Fruit fly (Drosophila melanogaster) whole organism, adult: ENCODE data around the gene Elovl7.

Experiments used
- CG11617 ChIP-seq: fragments of 200-800 bp; sonication (Bioruptor generic); optimal IDR thresholded peaks from 2 replicates; lab custom pipeline; 2017; ENCODE audit warnings: mild to moderate bottlenecking, missing biosample characterization, missing genetic modification reagents, missing genetic modification characterization
- CG12768 ChIP-seq: fragments of 200-800 bp; sonication (Bioruptor generic); optimal IDR thresholded peaks from 2 replicates; lab custom pipeline; 2017; ENCODE audit warnings: missing biosample characterization, missing genetic modification characterization, mild to moderate bottlenecking, moderate library complexity, missing genetic modification reagents
- CG14711 ChIP-seq: fragments of 200-800 bp; sonication (Bioruptor generic); optimal IDR thresholded peaks from 2 replicates; lab custom pipeline; 2018; ENCODE audit warnings: missing biosample characterization, mild to moderate bottlenecking, missing genetic modification characterization, moderate library complexity
- CG1620 ChIP-seq: fragments of 200-800 bp; sonication (Bioruptor generic); optimal IDR thresholded peaks from 2 replicates; lab custom pipeline; 2016; ENCODE audit warnings: missing biosample characterization, missing genetic modification characterization
- CG33017 ChIP-seq: fragments of 200-800 bp; sonication (Bioruptor generic); optimal IDR thresholded peaks from 2 replicates; lab custom pipeline; 2018; ENCODE audit warnings: missing biosample characterization, mild to moderate bottlenecking, missing genetic modification characterization, moderate library complexity
- CG5204 ChIP-seq: fragments of 200-800 bp; sonication (Bioruptor generic); optimal IDR thresholded peaks from 2 replicates; lab custom pipeline; 2016; ENCODE audit warnings: missing biosample characterization, missing genetic modification characterization
- CG7045 ChIP-seq: fragments of 200-800 bp; sonication (Bioruptor generic); optimal IDR thresholded peaks from 2 replicates; lab custom pipeline; 2017; ENCODE audit warnings: missing biosample characterization, mild to moderate bottlenecking, missing genetic modification characterization
- CG7101 ChIP-seq: fragments of 200-800 bp; sonication (Bioruptor generic); optimal IDR thresholded peaks from 2 replicates; lab custom pipeline; 2018; ENCODE audit warnings: missing biosample characterization, mild to moderate bottlenecking, missing genetic modification characterization, moderate library complexity
- Clk ChIP-seq: fragments of 200-800 bp; sonication (Bioruptor generic); optimal IDR thresholded peaks from 2 replicates; lab custom pipeline; 2017; ENCODE audit warnings: missing biosample characterization, missing genetic modification characterization
- Crg-1 ChIP-seq: fragments of 200-800 bp; sonication (Bioruptor generic); optimal IDR thresholded peaks from 2 replicates; lab custom pipeline; 2016; ENCODE audit warnings: missing biosample characterization, missing genetic modification characterization
- Hr96 ChIP-seq: fragments of 200-800 bp; sonication (Bioruptor generic); optimal IDR thresholded peaks from 2 replicates; lab custom pipeline; 2016; ENCODE audit warnings: missing biosample characterization, missing genetic modification characterization
- Mnt ChIP-seq: fragments of 200-800 bp; sonication (Bioruptor generic); optimal IDR thresholded peaks from 2 replicates; lab custom pipeline; 2016; ENCODE audit warnings: missing biosample characterization, mild to moderate bottlenecking, missing genetic modification characterization
- bab1 ChIP-seq: fragments of 200-800 bp; sonication (Bioruptor generic); optimal IDR thresholded peaks from 3 replicates; lab custom pipeline; 2019; ENCODE audit warnings: missing biosample characterization, mild to moderate bottlenecking, missing genetic modification characterization, moderate library complexity
- cic ChIP-seq: fragments of 200-800 bp; sonication (Bioruptor generic); optimal IDR thresholded peaks from 2 replicates; lab custom pipeline; 2017; ENCODE audit warnings: missing biosample characterization, mild to moderate bottlenecking, missing genetic modification characterization, moderate library complexity
- cnc ChIP-seq, 2 experiments: fragments of >200 bp; optimal IDR thresholded peaks; 2 replicates each; lab custom pipeline; 2017
- kay ChIP-seq: fragments of 200-800 bp; sonication (Bioruptor generic); peaks from one replicate; lab custom pipeline; 2016; ENCODE audit warnings: missing biosample characterization, missing genetic modification characterization, borderline replicate concordance
- ovo ChIP-seq: fragments of 200-800 bp; sonication (Bioruptor generic); optimal IDR thresholded peaks from 2 replicates; lab custom pipeline; 2016; ENCODE audit warnings: missing biosample characterization, missing genetic modification characterization
- pad ChIP-seq: fragments of 200-800 bp; sonication (Bioruptor generic); optimal IDR thresholded peaks from 3 replicates; lab custom pipeline; 2017; ENCODE audit warnings: missing biosample characterization, missing genetic modification characterization, mild to moderate bottlenecking, moderate library complexity, missing genetic modification reagents
- tj ChIP-seq: fragments of 200-800 bp; sonication (Bioruptor generic); optimal IDR thresholded peaks from 3 replicates; lab custom pipeline; 2017; ENCODE audit warnings: missing biosample characterization, mild to moderate bottlenecking, missing genetic modification characterization, moderate library complexity
- toe ChIP-seq: fragments of 200-800 bp; sonication (Bioruptor generic); optimal IDR thresholded peaks from 2 replicates; lab custom pipeline; 2016; ENCODE audit warnings: missing biosample characterization, missing genetic modification characterization

Elovl7 gene

DNA sequence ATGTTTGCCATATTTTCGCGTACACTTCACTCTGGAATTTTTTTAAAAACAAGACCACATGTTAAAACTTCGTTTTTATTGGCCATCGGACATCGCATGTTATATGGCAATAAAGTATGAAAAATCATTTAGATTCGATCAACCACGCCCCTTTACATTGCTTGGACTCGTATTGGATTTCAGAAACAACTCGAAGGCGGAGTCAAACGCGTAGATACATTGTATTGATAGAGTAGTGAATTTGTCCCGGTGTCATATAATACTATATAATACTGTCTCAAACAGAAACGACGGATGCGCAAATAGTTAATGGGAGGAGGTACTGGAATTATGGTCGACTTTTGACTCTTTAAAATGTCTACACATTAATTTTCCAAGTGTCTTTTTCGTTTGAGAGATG, 34.3 kb downstream of the Elovl7 start:
- TF ChIP-seq CG12768 (GFP tag; lab: Kevin White, UChicago) (no peak), CG14711 (tag; lab: Kevin White, UChicago) (no peak), kay (no peak), Clk (GFP tag; lab: Kevin White, UChicago) (no peak), cic (no peak)

- TF ChIP-seq Clk (GFP tag; lab: Kevin White, UChicago) = no peak
- TF ChIP-seq kay = no peak
- no peak for TF ChIP-seq ovo (GFP tag; lab: Kevin White, UChicago)
- no peak for TF ChIP-seq Hr96 (GFP tag; lab: Kevin White, UChicago)
- TF ChIP-seq Mnt = no peak
- no peak for TF ChIP-seq CG14711 (tag; lab: Kevin White, UChicago)
- TF ChIP-seq CG7101 = no peak
- no peak for TF ChIP-seq Crg-1 (GFP tag; lab: Kevin White, UChicago)
- no peak for TF ChIP-seq CG1620 (GFP tag; lab: Kevin White, UChicago)
- no peak for TF ChIP-seq CG12768 (GFP tag; lab: Kevin White, UChicago)
- no peak for TF ChIP-seq CG11617
- TF ChIP-seq tj (GFP tag; lab: Kevin White, UChicago) = no peak
- no peak for TF ChIP-seq CG33017 (tag; lab: Kevin White, UChicago)
- no peak for TF ChIP-seq pad
- no peak for TF ChIP-seq toe (GFP tag; lab: Kevin White, UChicago)
- TF ChIP-seq CG5204 (GFP tag; lab: Kevin White, UChicago) = no peak
- TF ChIP-seq CG7045 = no peak
- TF ChIP-seq bab1 (GFP tag; lab: Kevin White, UChicago) = no peak
Measured at dm6 chr3R:7957008-7957407, 38.6 kb downstream of the Elovl7 start.

- TF ChIP-seq toe (GFP tag; lab: Kevin White, UChicago) (no peak), CG14711 (tag; lab: Kevin White, UChicago) (no peak), CG11617 (no peak), cic (no peak), CG7045 (no peak), Crg-1 (GFP tag; lab: Kevin White, UChicago) (no peak), CG7101 (no peak), ovo (GFP tag; lab: Kevin White, UChicago) (no peak), CG1620 (GFP tag; lab: Kevin White, UChicago) (no peak), tj (GFP tag; lab: Kevin White, UChicago) (no peak), Mnt (no peak), pad (no peak), bab1 (GFP tag; lab: Kevin White, UChicago) (no peak)
Measured at dm6 chr3R:7954477-7954876, 41.2 kb downstream of the Elovl7 start.

dm6 chr3R:7953041-7953788, 42.4 kb downstream of the Elovl7 start:
- TF ChIP-seq Clk (GFP tag; lab: Kevin White, UChicago) (no peak), Mnt (no peak), CG1620 (GFP tag; lab: Kevin White, UChicago) (no peak), pad (no peak), bab1 (GFP tag; lab: Kevin White, UChicago) (no peak), ovo (GFP tag; lab: Kevin White, UChicago) (no peak), CG7045 (no peak), toe (GFP tag; lab: Kevin White, UChicago) (no peak), CG33017 (tag; lab: Kevin White, UChicago) (no peak), CG14711 (tag; lab: Kevin White, UChicago) (no peak), Hr96 (GFP tag; lab: Kevin White, UChicago) (no peak), CG5204 (GFP tag; lab: Kevin White, UChicago) (no peak), CG11617 (no peak)

DNA sequence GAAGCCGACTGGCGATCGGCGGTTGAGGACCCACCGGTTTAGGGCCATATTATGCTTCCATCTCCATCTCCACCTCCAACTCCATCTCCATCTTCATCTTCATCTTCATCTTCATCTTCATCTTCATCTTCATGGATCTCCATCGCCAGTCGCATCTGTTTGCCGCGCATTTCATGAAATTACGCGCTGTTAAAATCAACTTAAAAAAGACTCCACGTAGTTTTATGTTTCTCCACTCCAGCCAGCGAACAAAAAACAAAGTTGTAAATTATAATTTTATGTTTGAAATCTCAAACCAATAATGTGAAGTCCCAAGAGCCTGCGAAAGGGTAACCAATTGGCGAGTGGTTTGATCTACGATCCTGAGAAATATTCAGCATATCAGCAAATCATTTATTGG, 45.5 kb downstream of the Elovl7 start:
- no peak for TF ChIP-seq CG7045
- TF ChIP-seq CG11617 = no peak
- TF ChIP-seq cnc (optimal IDR thresholded peaks at IDR 0.05; lab: Kevin White, UChicago) = no peak
- no peak for TF ChIP-seq CG7101
- no peak for TF ChIP-seq Crg-1 (GFP tag; lab: Kevin White, UChicago)
- TF ChIP-seq kay = no peak
- no peak for TF ChIP-seq tj (GFP tag; lab: Kevin White, UChicago)
- TF ChIP-seq CG5204 (GFP tag; lab: Kevin White, UChicago) = no peak
- no peak for TF ChIP-seq Hr96 (GFP tag; lab: Kevin White, UChicago)
- no peak for TF ChIP-seq CG1620 (GFP tag; lab: Kevin White, UChicago)
- no peak for TF ChIP-seq pad
- no peak for TF ChIP-seq toe (GFP tag; lab: Kevin White, UChicago)

DNA sequence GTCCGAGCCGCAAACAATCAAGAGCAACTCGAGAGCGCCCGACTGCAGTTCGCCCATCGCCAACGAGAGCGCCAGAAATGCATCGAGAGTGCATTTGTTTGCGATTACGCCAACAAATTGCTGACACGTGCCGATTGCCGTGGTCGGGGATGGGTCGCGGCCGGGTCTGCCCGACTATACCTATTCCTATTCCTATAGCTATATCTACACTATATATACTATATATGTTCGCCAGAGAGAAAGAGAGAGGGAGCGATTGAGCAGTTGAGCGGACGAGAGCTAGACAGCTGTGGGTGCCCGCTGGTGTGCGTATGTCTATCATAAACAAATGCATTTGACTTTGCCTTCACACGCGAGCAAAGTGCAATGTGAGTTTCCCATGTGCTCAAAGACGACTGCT, 48.3 kb downstream of the Elovl7 start:
- TF ChIP-seq pad (peak; percentile 28), CG5204 (GFP tag; lab: Kevin White, UChicago) (no peak), CG33017 (tag; lab: Kevin White, UChicago) (peak; percentile 40), kay (peak; percentile 97), cic (peak; percentile 92), bab1 (GFP tag; lab: Kevin White, UChicago) (peak; percentile 50), Mnt (peak; percentile 96), ovo (GFP tag; lab: Kevin White, UChicago) (no peak), CG11617 (peak; percentile 24), CG1620 (GFP tag; lab: Kevin White, UChicago) (no peak), Hr96 (GFP tag; lab: Kevin White, UChicago) (peak; percentile 44), CG14711 (tag; lab: Kevin White, UChicago) (peak; percentile 18), CG12768 (GFP tag; lab: Kevin White, UChicago) (peak; percentile 83), Crg-1 (GFP tag; lab: Kevin White, UChicago) (no peak), tj (GFP tag; lab: Kevin White, UChicago) (peak; percentile 80), CG7045 (peak; percentile 4), Clk (GFP tag; lab: Kevin White, UChicago) (peak; percentile 52), cnc (optimal IDR thresholded peaks at IDR 0.05; lab: Kevin White, UChicago) (no peak), CG7101 (peak; percentile 5), toe (GFP tag; lab: Kevin White, UChicago) (peak; percentile 41)
